Worm (Caenorhabditis elegans): ENCODE results near the gene gly-11.
A peak's percentile ranks its signal among the peaks of the same experiment; 100 is the strongest.

The gly-11 gene

DNA sequence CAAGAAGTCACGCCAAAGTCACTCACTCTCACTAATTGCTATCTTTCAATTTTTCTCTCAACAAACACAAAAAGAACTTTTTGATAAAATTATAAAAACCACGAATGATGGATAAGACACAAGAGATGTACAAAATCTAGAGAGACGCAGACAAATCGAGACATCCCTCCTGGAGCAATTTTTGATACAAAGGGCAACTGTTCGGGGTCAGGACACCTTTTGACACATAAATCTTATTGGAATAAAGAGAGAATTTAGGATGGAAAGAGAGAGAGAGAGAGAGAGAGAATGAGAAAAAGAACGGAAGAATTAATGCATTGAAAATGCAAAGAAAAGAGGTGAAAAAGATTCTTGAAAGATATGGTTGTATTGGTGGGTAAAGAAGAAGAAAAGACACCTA lies 40.0 kb downstream of the gly-11 start:
- TF ChIP-seq unc-62 (GFP tag; optimal IDR thresholded peaks at IDR 0.05 in 1 of 2): peak in 1 of 2 experiments; percentile 54
- TF ChIP-seq unc-62 (tag; optimal IDR thresholded peaks at IDR 0.05): no peak
- no peak for TF ChIP-seq Y48G9A.11 (GFP tag; IDR thresholded peaks at IDR 0.05)

DNA sequence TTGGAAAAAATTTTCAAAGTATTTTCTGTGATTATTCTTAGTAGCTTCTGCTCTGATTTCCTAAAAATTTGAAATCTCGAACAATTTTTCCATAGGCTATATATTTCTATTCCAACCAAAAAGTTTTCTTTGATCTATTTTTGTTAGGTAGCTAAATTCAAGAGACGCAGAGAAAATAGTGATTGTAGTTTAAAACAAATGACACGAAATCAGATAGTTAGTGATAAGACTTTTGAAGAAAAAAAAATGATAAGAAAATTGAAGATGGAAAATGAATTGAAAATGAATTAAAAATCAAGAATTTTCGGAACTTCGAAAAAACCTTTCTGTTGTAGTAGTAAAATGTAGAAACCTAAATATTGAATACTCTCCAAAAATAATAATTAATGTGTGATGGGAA lies 41.5 kb downstream of the gly-11 start:
- TF ChIP-seq pqm-1 (tag; optimal IDR thresholded peaks at IDR 0.05): peak; percentile 74
- TF ChIP-seq lin-38 (GFP tag; IDR thresholded peaks at IDR 0.05): no peak
- TF ChIP-seq mdt-29 (GFP tag; IDR thresholded peaks at IDR 0.05): no peak
- TF ChIP-seq daf-12 (tag; optimal IDR thresholded peaks at IDR 0.05): no peak
- TF ChIP-seq nhr-77 (tag; optimal IDR thresholded peaks at IDR 0.05): peak; percentile 22
- TF ChIP-seq hlh-30 (tag; optimal IDR thresholded peaks at IDR 0.05; ENCODE audit: insufficient read depth): peak; percentile 19
- TF ChIP-seq zip-2 (tag; optimal IDR thresholded peaks at IDR 0.05): no peak
- TF ChIP-seq rbr-2 (tag; optimal IDR thresholded peaks at IDR 0.05): no peak
- TF ChIP-seq dve-1 (tag; optimal IDR thresholded peaks at IDR 0.05; ENCODE audit: insufficient read depth): peak; percentile 25
- TF ChIP-seq F26F4.8 (GFP tag; conservative IDR thresholded peaks at IDR 0.05): no peak
- TF ChIP-seq dmd-6 (GFP tag; IDR thresholded peaks at IDR 0.05): peak; percentile 31; the same call in 1 of the 2 replicates
- no peak for TF ChIP-seq mdl-1 (tag; optimal IDR thresholded peaks at IDR 0.05)
- TF ChIP-seq nhr-102 (tag; optimal IDR thresholded peaks at IDR 0.05): no peak
- TF ChIP-seq nhr-28 (tag; optimal IDR thresholded peaks at IDR 0.05): peak; percentile 90
- no peak for TF ChIP-seq daf-16 (GFP tag; optimal IDR thresholded peaks at IDR 0.05)
- peak; percentile 54 for TF ChIP-seq daf-16 (tag; optimal IDR thresholded peaks at IDR 0.05)
- TF ChIP-seq F44E2.7 (GFP tag; IDR thresholded peaks at IDR 0.05): no peak
- no peak for TF ChIP-seq ama-1 (optimal IDR thresholded peaks at IDR 0.05)
- no peak for TF ChIP-seq dmd-8 (GFP tag; IDR thresholded peaks at IDR 0.05)
- TF ChIP-seq F49E8.2 (tag; optimal IDR thresholded peaks at IDR 0.05; ENCODE audit: borderline replicate concordance): no peak
- no peak for TF ChIP-seq skn-1 (tag; optimal IDR thresholded peaks at IDR 0.05)

DNA sequence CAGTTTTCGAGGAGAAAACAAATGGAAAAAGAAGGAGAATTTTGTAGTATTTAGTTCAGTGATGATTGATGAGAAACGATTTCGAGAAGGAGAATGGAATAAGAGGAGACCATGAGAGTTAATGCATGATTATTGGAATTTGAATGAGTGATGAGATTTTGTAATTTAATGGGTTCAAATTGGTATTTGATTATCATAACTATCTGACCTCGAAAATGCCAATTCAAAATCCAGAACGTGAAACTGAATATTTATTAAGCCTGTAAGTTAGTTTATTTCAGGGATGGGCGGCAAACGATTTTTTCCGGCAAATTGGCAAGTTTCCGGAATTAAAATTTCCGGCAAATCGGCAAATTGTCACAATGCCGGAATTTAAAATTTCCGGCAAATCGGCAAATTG lies 43.9 kb downstream of the gly-11 start:
- TF ChIP-seq unc-62 (GFP tag; optimal IDR thresholded peaks at IDR 0.05 in 1 of 2) (peak in 1 of 2 experiments; percentile 92), unc-62 (tag; optimal IDR thresholded peaks at IDR 0.05) (no peak), zfp-2 (tag; optimal IDR thresholded peaks at IDR 0.05) (no peak)

DNA sequence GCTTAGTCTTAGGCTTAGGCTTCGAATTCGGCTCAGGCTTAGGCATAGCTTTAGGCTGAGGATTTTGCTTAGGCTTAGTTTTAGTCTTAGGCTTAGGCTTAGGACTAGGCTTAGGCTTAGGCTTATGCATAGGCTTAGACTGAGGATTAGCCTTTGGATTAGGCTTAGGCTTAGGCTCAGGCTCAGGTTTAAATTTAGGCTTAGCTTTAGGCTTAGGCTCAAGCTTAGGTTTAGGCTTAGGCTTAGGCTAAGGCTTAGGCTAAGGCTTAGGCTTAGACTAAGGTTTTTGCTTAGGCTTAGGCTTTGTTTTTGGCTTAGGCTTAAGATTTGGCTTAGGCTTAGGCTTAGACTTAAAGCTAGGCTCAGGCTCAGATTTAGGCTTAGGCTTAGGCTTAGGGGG lies 45.3 kb downstream of the gly-11 start:
- TF ChIP-seq mdt-29 (GFP tag; IDR thresholded peaks at IDR 0.05) (no peak), zip-2 (tag; optimal IDR thresholded peaks at IDR 0.05) (no peak), egl-27 (tag; optimal IDR thresholded peaks at IDR 0.05) (no peak), ctbp-1 (GFP tag; IDR thresholded peaks at IDR 0.05) (no peak), ztf-11 (tag; optimal IDR thresholded peaks at IDR 0.05) (no peak), ceh-28 (tag; optimal IDR thresholded peaks at IDR 0.05) (no peak), nhr-42 (GFP tag; IDR thresholded peaks at IDR 0.05) (no peak), mdl-1 (tag; optimal IDR thresholded peaks at IDR 0.05) (no peak), ZK337.2 (GFP tag; IDR thresholded peaks at IDR 0.05) (no peak), fkh-10 (GFP tag; optimal IDR thresholded peaks at IDR 0.05) (no peak), jun-1 (tag; optimal IDR thresholded peaks at IDR 0.05) (no peak), nhr-48 (tag; optimal IDR thresholded peaks at IDR 0.05) (no peak), nhr-25 (tag; optimal IDR thresholded peaks at IDR 0.05; ENCODE audit: borderline replicate concordance, insufficient read depth) (no peak)

DNA sequence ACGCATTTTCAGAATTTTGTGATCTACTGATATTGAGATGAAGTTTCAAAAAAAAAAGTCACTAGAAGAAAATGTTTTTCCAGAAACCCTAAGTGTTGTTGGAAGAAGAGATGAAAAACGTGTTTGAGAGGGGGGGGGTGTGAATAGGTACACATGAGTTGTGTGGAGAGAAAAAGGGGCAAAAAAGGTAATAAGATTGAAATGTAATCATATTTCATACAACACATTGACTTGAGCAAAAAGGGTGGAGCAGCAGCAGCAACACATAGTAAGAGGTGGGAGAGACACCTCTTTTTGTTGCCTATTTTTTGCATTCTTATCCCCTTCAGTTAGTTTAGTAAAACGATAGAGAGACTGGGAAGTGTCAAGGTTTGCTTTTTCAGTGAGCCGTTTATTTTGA lies 46.3 kb downstream of the gly-11 start:
- TF ChIP-seq ztf-7 (tag; optimal IDR thresholded peaks at IDR 0.05): no peak
- peak; percentile 46 for TF ChIP-seq aha-1 (tag)

Measured in whole organism, L4 larva.